Worm (Caenorhabditis elegans): ENCODE measurements around the gene sra-9.

The sra-9 gene

ce11 chrII:9575670-9576069 lies 43.6 kb downstream of the sra-9 start, which contains the start of gene exc-7:
TSS of gene exc-7 (plus strand) at chrII:9575970.
- TF ChIP-seq nhr-19 (GFP tag; conservative IDR thresholded peaks at IDR 0.05) (no peak), efl-1 (optimal IDR thresholded peaks at IDR 0.05) (no peak), efl-1 (GFP tag; optimal IDR thresholded peaks at IDR 0.05 in 1 of 2) (peak in 1 of 2 experiments; percentile 61), unc-130 (tag; optimal IDR thresholded peaks at IDR 0.05) (no peak), blmp-1 (tag; optimal IDR thresholded peaks at IDR 0.05) (no peak), lir-3 (tag; optimal IDR thresholded peaks at IDR 0.05; ENCODE audit: poor library complexity) (no peak)

- TF ChIP-seq egl-27 (tag; optimal IDR thresholded peaks at IDR 0.05) (no peak), lin-14 (GFP tag; optimal IDR thresholded peaks at IDR 0.05) (peak; percentile 15)
Observed at ce11 chrII:9576707-9577106, 44.6 kb downstream of the sra-9 start.

ce11 chrII:9577630-9578029 lies 45.5 kb downstream of the sra-9 start:
- TF ChIP-seq unc-30 (tag; optimal IDR thresholded peaks at IDR 0.05) (no peak), aly-2 (tag; optimal IDR thresholded peaks at IDR 0.05) (no peak), nhr-12 (tag; optimal IDR thresholded peaks at IDR 0.05) (no peak), unc-86 (tag; optimal IDR thresholded peaks at IDR 0.05) (no peak)

- no peak for TF ChIP-seq snu-23 (GFP tag; optimal IDR thresholded peaks at IDR 0.05)
- no peak for TF ChIP-seq skn-1 (tag; optimal IDR thresholded peaks at IDR 0.05)
- no peak for TF ChIP-seq nhr-237 (tag; optimal IDR thresholded peaks at IDR 0.05)
- TF ChIP-seq unc-130 (tag; optimal IDR thresholded peaks at IDR 0.05): no peak
- no peak for TF ChIP-seq egl-13 (tag; optimal IDR thresholded peaks at IDR 0.05)
- TF ChIP-seq fos-1 (tag; optimal IDR thresholded peaks at IDR 0.05): no peak
- TF ChIP-seq ceh-82 (tag; optimal IDR thresholded peaks at IDR 0.05): no peak
- TF ChIP-seq xbp-1 (tag; optimal IDR thresholded peaks at IDR 0.05): no peak
- no peak for TF ChIP-seq dsc-1 (tag; optimal IDR thresholded peaks at IDR 0.05)
Observed at ce11 chrII:9583461-9583860, 51.4 kb downstream of the sra-9 start, which contains the start of gene wee-1.1. TSS of gene wee-1.1 (minus strand) at chrII:9583561.

Measured in whole organism, L1 larva.